Fruit fly (Drosophila melanogaster) whole organism, embryonic: ENCODE data around the gene fry.

ENCODE experiments used
- CG10267 ChIP-seq: fragments of 200-800 bp; sonication (Bioruptor generic); optimal IDR thresholded peaks from 2 replicates; lab custom pipeline; 2018; ENCODE audit warnings: missing biosample characterization, mild to moderate bottlenecking, missing genetic modification characterization, moderate library complexity
- CG10366 ChIP-seq: fragments of 200-800 bp; sonication (Bioruptor generic); IDR thresholded peaks from 2 replicates; pipeline ENCODE4 v1.3.6; 2022; ENCODE audit warnings: missing biosample characterization, missing genetic modification characterization
- CG12219 ChIP-seq: fragments of 200-800 bp; sonication (Bioruptor generic); optimal IDR thresholded peaks from 3 replicates; lab custom pipeline; 2018; ENCODE audit warnings: missing biosample characterization, mild to moderate bottlenecking, missing genetic modification characterization
- CG12769 ChIP-seq: fragments of 200-800 bp; sonication (Bioruptor generic); optimal IDR thresholded peaks from 2 replicates; lab custom pipeline; 2019; ENCODE audit warnings: missing biosample characterization, mild to moderate bottlenecking, missing genetic modification characterization, moderate library complexity
- CG13287 ChIP-seq: fragments of 200-800 bp; sonication (Bioruptor generic); IDR thresholded peaks from 2 replicates; pipeline ENCODE4 v1.3.6; 2022; ENCODE audit warnings: missing biosample characterization, missing genetic modification characterization; ENCODE audit not compliant: partially characterized antibody
- CG13894 ChIP-seq: fragments of 200-800 bp; sonication (Bioruptor generic); optimal IDR thresholded peaks from 3 replicates; lab custom pipeline; 2018; ENCODE audit warnings: missing biosample characterization, mild to moderate bottlenecking, missing genetic modification characterization, moderate library complexity
- CG14860 ChIP-seq: fragments of 200-800 bp; sonication (Bioruptor generic); IDR thresholded peaks from 3 replicates; pipeline ENCODE4 v1.3.6; 2022; ENCODE audit warnings: missing biosample characterization, missing genetic modification characterization; ENCODE audit not compliant: partially characterized antibody
- CG1602 ChIP-seq: fragments of 200-800 bp; sonication (Bioruptor generic); optimal IDR thresholded peaks from 3 replicates; lab custom pipeline; 2016; ENCODE audit warnings: missing biosample characterization, missing genetic modification characterization
- CG1647 ChIP-seq: fragments of 200-800 bp; sonication (Bioruptor generic); optimal IDR thresholded peaks from 3 replicates; lab custom pipeline; 2016; ENCODE audit warnings: missing biosample characterization, missing genetic modification characterization
- CG2202 ChIP-seq: fragments of 200-800 bp; sonication (Bioruptor generic); optimal IDR thresholded peaks from 2 replicates; lab custom pipeline; 2018; ENCODE audit warnings: missing biosample characterization, mild to moderate bottlenecking, missing genetic modification characterization
- CG3163 ChIP-seq: fragments of 200-800 bp; sonication (Bioruptor generic); optimal IDR thresholded peaks from 3 replicates; lab custom pipeline; 2016; ENCODE audit warnings: missing biosample characterization, missing genetic modification characterization
- CG42726 ChIP-seq: fragments of 200-800 bp; sonication (Bioruptor generic); IDR thresholded peaks from 2 replicates; pipeline ENCODE4 v1.3.6; 2022; ENCODE audit warnings: missing biosample characterization, missing genetic modification characterization; ENCODE audit not compliant: partially characterized antibody
- CG6854 ChIP-seq: fragments of 200-800 bp; sonication (Bioruptor generic); optimal IDR thresholded peaks from 3 replicates; lab custom pipeline; 2017; ENCODE audit warnings: missing biosample characterization, mild to moderate bottlenecking, missing genetic modification characterization
- CG7372 ChIP-seq: fragments of 200-800 bp; sonication (Bioruptor generic); IDR thresholded peaks from 2 replicates; pipeline ENCODE4 v1.3.6; 2022; ENCODE audit warnings: missing biosample characterization, missing genetic modification characterization
- CG8388 ChIP-seq: fragments of 200-800 bp; sonication (Bioruptor generic); optimal IDR thresholded peaks from 2 replicates; lab custom pipeline; 2019; ENCODE audit warnings: missing biosample characterization, mild to moderate bottlenecking, missing genetic modification characterization, moderate library complexity
- Chrac-16 ChIP-seq: fragments of 200-800 bp; sonication (Bioruptor generic); optimal IDR thresholded peaks from 3 replicates; lab custom pipeline; 2016; ENCODE audit warnings: missing biosample characterization, missing genetic modification characterization
- Eip74EF ChIP-seq, 2 experiments: fragments of 200-800 bp in 1 of 2; fragments of >200 bp in 1 of 2; sonication (Bioruptor generic) in 1 of 2; optimal IDR thresholded peaks; 2 replicates each; lab custom pipeline; 2017 to 2019; ENCODE audit warnings: missing biosample characterization in 2 of 2, missing genetic modification characterization in 2 of 2, mild to moderate bottlenecking in 1 of 2, moderate library complexity in 1 of 2
- HLH54F ChIP-seq: fragments of 200-800 bp; sonication (Bioruptor generic); optimal IDR thresholded peaks from 3 replicates; lab custom pipeline; 2016; ENCODE audit warnings: missing biosample characterization, missing genetic modification characterization
- Jarid2 ChIP-seq: fragments of 200-800 bp; sonication (Bioruptor generic); optimal IDR thresholded peaks from 3 replicates; lab custom pipeline; 2017; ENCODE audit warnings: mild to moderate bottlenecking, missing biosample characterization, missing genetic modification reagents, missing genetic modification characterization
- Lim3 ChIP-seq: fragments of 200-800 bp; sonication (Bioruptor generic); IDR thresholded peaks from 2 replicates; pipeline ENCODE4 v1.3.6; 2022; ENCODE audit warnings: missing biosample characterization, missing genetic modification characterization
- Meics ChIP-seq: fragments of 200-800 bp; sonication (Bioruptor generic); optimal IDR thresholded peaks from 2 replicates; lab custom pipeline; 2017; ENCODE audit warnings: missing biosample characterization, mild to moderate bottlenecking, missing genetic modification characterization
- Mrtf ChIP-seq: fragments of 200-800 bp; sonication (Bioruptor generic); IDR thresholded peaks from 3 replicates; pipeline ENCODE4 v1.3.6; 2022; ENCODE audit warnings: missing biosample characterization, missing genetic modification characterization
- Myb ChIP-seq: fragments of 200-800 bp; sonication (Bioruptor generic); optimal IDR thresholded peaks from 2 replicates; lab custom pipeline; 2016; ENCODE audit warnings: missing biosample characterization, missing genetic modification characterization
- Oli ChIP-seq: fragments of 200-800 bp; sonication (Bioruptor generic); optimal IDR thresholded peaks from 2 replicates; lab custom pipeline; 2018; ENCODE audit warnings: missing biosample characterization, mild to moderate bottlenecking, missing genetic modification characterization, moderate library complexity
- Sox102F ChIP-seq: fragments of 200-800 bp; sonication (Bioruptor generic); optimal IDR thresholded peaks from 2 replicates; lab custom pipeline; 2018; ENCODE audit warnings: missing biosample characterization, mild to moderate bottlenecking, missing genetic modification characterization, moderate library complexity
- Spps ChIP-seq: fragments of 200-800 bp; sonication (Bioruptor generic); optimal IDR thresholded peaks from 2 replicates; lab custom pipeline; 2018; ENCODE audit warnings: missing biosample characterization, mild to moderate bottlenecking, missing genetic modification characterization
- Taf1 ChIP-seq: fragments of 200-800 bp; sonication (Bioruptor generic); IDR thresholded peaks from 2 replicates; pipeline ENCODE4 v1.3.6; 2022; ENCODE audit warnings: missing biosample characterization, missing genetic modification characterization
- Trl ChIP-seq, 3 experiments: fragments of >200 bp in 2 of 3; fragments of 200-800 bp in 1 of 3; sonication (Bioruptor generic) in 1 of 3; optimal IDR thresholded peaks; 2 replicates in 1 of 3; 3 replicates in 2 of 3; lab custom pipeline; 2016 to 2017; ENCODE audit warnings: missing biosample characterization in 1 of 3, missing genetic modification characterization in 1 of 3
- al ChIP-seq: fragments of 200-800 bp; sonication (Bioruptor generic); IDR thresholded peaks from 2 replicates; pipeline ENCODE4 v1.3.6; 2022; ENCODE audit warnings: missing biosample characterization, missing genetic modification characterization
- bcd ChIP-seq: fragments of 200-800 bp; sonication (Bioruptor generic); optimal IDR thresholded peaks from 2 replicates; lab custom pipeline; 2017; ENCODE audit warnings: missing biosample characterization, mild to moderate bottlenecking, missing genetic modification characterization
- bsh ChIP-seq, 2 experiments: fragments of 200-800 bp; sonication (Bioruptor generic); optimal IDR thresholded peaks; 2 replicates each; lab custom pipeline; 2017 to 2018; ENCODE audit warnings: mild to moderate bottlenecking in 2 of 2, missing biosample characterization in 2 of 2, missing genetic modification characterization in 2 of 2, moderate library complexity in 1 of 2
- cg ChIP-seq: fragments of 200-800 bp; sonication (Bioruptor generic); optimal IDR thresholded peaks from 3 replicates; lab custom pipeline; 2019; ENCODE audit warnings: missing biosample characterization, mild to moderate bottlenecking, missing genetic modification characterization, moderate library complexity
- chinmo ChIP-seq: fragments of 200-800 bp; sonication (Bioruptor generic); IDR thresholded peaks from 4 replicates; pipeline ENCODE4 v1.3.6; 2022; ENCODE audit warnings: missing biosample characterization, missing genetic modification characterization; ENCODE audit not compliant: partially characterized antibody
- corto ChIP-seq: fragments of 200-800 bp; sonication (Bioruptor generic); optimal IDR thresholded peaks from 2 replicates; lab custom pipeline; 2016; ENCODE audit warnings: missing biosample characterization, mild to moderate bottlenecking, missing genetic modification characterization, moderate library complexity
- crp ChIP-seq, 2 experiments: fragments of 200-800 bp; sonication (Bioruptor generic); optimal IDR thresholded peaks; 2 replicates in 1 of 2; 3 replicates in 1 of 2; lab custom pipeline; 2017; ENCODE audit warnings: missing biosample characterization in 2 of 2, missing genetic modification characterization in 2 of 2, mild to moderate bottlenecking in 1 of 2, moderate library complexity in 1 of 2
- dan ChIP-seq: fragments of 200-800 bp; sonication (Bioruptor generic); IDR thresholded peaks from 2 replicates; pipeline ENCODE4 v1.3.6; 2022; ENCODE audit warnings: missing biosample characterization, missing genetic modification characterization
- dm ChIP-seq: fragments of 200-800 bp; sonication (Bioruptor generic); optimal IDR thresholded peaks from 3 replicates; lab custom pipeline; 2016; ENCODE audit warnings: missing biosample characterization, missing genetic modification characterization
- ewg ChIP-seq: fragments of 200-800 bp; sonication (Bioruptor generic); optimal IDR thresholded peaks from 3 replicates; lab custom pipeline; 2017; ENCODE audit warnings: mild to moderate bottlenecking, missing biosample characterization, missing genetic modification reagents, missing genetic modification characterization
- ham ChIP-seq: fragments of 200-800 bp; sonication (Bioruptor generic); IDR thresholded peaks from 2 replicates; pipeline ENCODE4 v1.3.6; 2022; ENCODE audit warnings: missing biosample characterization, missing genetic modification characterization
- lilli ChIP-seq: fragments of 200-800 bp; sonication (Bioruptor generic); optimal IDR thresholded peaks from 3 replicates; lab custom pipeline; 2016; ENCODE audit warnings: missing biosample characterization, missing genetic modification characterization
- nmo ChIP-seq: fragments of 200-800 bp; sonication (Bioruptor generic); optimal IDR thresholded peaks from 2 replicates; lab custom pipeline; 2018; ENCODE audit warnings: missing biosample characterization, mild to moderate bottlenecking, missing genetic modification characterization, moderate library complexity
- pan ChIP-seq, 4 experiments: fragments of >200 bp in 3 of 4; fragments of 200-800 bp in 1 of 4; sonication (Bioruptor generic) in 1 of 4; optimal IDR thresholded peaks in 3 of 4; IDR thresholded peaks in 1 of 4; 2 replicates each; pipeline versions ENCODE4 v1.3.6 to Lab custom; 2017 to 2022; ENCODE audit warnings: missing biosample characterization in 2 of 4, missing genetic modification characterization in 2 of 4, mixed read lengths in 1 of 4
- pfk ChIP-seq: fragments of 200-800 bp; sonication (Bioruptor generic); optimal IDR thresholded peaks from 2 replicates; lab custom pipeline; 2018; ENCODE audit warnings: missing biosample characterization, mild to moderate bottlenecking, missing genetic modification characterization, moderate library complexity
- sens ChIP-seq: fragments of 200-800 bp; sonication (Bioruptor generic); peaks from one replicate; lab custom pipeline; 2016; ENCODE audit warnings: missing biosample characterization, missing genetic modification characterization
- seq ChIP-seq: fragments of 200-800 bp; sonication (Bioruptor generic); IDR thresholded peaks from 2 replicates; pipeline ENCODE4 v1.3.6; 2022; ENCODE audit warnings: missing biosample characterization, missing genetic modification characterization
- slou ChIP-seq: fragments of 200-800 bp; sonication (Bioruptor generic); optimal IDR thresholded peaks from 3 replicates; lab custom pipeline; 2016; ENCODE audit warnings: missing biosample characterization, missing genetic modification characterization
- sr ChIP-seq: fragments of 200-800 bp; sonication (Bioruptor generic); IDR thresholded peaks from 3 replicates; pipeline ENCODE4 v1.3.6; 2022; ENCODE audit warnings: missing biosample characterization, missing genetic modification characterization
- yki ChIP-seq: fragments of >200 bp; optimal IDR thresholded peaks from 3 replicates; lab custom pipeline; 2018
- zfh1 ChIP-seq: fragments of 200-800 bp; sonication (Bioruptor generic); IDR thresholded peaks from 3 replicates; pipeline ENCODE4 v1.3.6; 2022; ENCODE audit warnings: missing biosample characterization, missing genetic modification characterization

The fry gene

DNA sequence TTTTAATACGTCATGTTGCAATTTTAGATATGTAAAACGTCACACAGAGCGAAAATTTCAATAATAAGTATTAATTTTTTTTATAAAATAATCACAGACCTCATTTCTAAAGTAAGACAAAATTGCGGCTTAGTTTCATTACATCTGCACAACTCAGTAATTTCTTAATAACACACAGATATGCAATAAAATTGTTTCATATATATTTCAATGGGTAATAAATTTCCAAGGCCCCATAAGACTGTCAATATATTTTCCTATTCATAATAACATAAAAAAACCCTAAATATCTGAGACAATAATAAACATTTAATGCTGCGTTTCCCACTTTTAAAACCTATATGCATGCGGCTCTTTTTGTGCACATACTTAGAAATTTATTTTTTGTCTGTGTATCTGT lies 16.7 kb upstream of the fry start (continued):
- TF ChIP-seq Sox102F (peak; percentile 68), CG1647 (GFP tag; lab: Kevin White, UChicago) (no peak), Taf1 (GFP tag; lab: Robert Waterston, UW) (no peak), CG2202 (tag; lab: Kevin White, UChicago) (no peak), ham (no peak), CG14860 (no peak), Oli (tag; lab: Kevin White, UChicago) (peak; percentile 46), nmo (GFP tag; lab: Kevin White, UChicago) (peak; percentile 56), Eip74EF (GFP tag; optimal IDR thresholded peaks at IDR 0.05; lab: Kevin White, UChicago) (peak in 1 of 2 experiments; percentile 33), bsh (GFP tag; optimal IDR thresholded peaks at IDR 0.05; lab: Kevin White, UChicago) (peak in 1 of 2 experiments; percentile 21), CG10366 (GFP tag; lab: Robert Waterston, UW) (peak; percentile 15; the same call in 1 of the 2 replicates), CG10267 (tag; lab: Kevin White, UChicago) (peak; percentile 13), pan (optimal IDR thresholded peaks at IDR 0.05; lab: Kevin White, UChicago) (no peak), pan (GFP tag; optimal IDR thresholded peaks at IDR 0.05 in 1 of 2, IDR thresholded peaks at IDR 0.05 in 1 of 2) (no peak), Jarid2 (GFP tag; lab: Kevin White, UChicago) (no peak), sens (GFP tag; lab: Kevin White, UChicago) (peak; percentile 64), al (GFP tag; lab: Robert Waterston, UW) (no peak), Mrtf (GFP tag; lab: Robert Waterston, UW) (no peak), Chrac-16 (no peak), bcd (GFP tag; lab: Kevin White, UChicago) (peak; percentile 44), Myb (GFP tag; lab: Kevin White, UChicago) (no peak)
- TF ChIP-seq, all 482 proteins: peak for 89

DNA sequence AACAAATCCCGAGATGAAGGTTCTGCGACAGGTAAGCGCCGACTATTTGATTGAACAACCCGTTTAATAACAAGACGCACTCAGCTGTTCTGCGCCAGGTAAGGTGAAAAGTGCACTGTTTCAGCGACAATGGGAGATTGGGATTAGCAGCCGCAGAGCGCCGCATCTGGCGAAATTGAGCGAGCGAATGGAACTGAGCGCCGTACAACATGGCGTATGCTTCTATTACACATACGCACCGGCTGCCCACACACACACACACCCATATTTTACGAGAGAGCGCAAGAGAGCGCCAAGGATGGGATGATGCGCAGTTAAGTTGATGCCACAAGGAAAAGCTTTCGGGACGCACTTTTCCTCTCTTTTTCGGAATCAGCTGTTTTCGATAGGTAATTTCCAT lies 16.3 kb upstream of the fry start:
- TF ChIP-seq CG3163 (GFP tag; lab: Kevin White, UChicago) (peak; percentile 73), Trl (optimal IDR thresholded peaks at IDR 0.05; lab: Kevin White, UChicago) (peak; percentile 73 to 89), Trl (GFP tag; optimal IDR thresholded peaks at IDR 0.05; lab: Kevin White, UChicago) (no peak), CG6854 (GFP tag; lab: Kevin White, UChicago) (no peak), cg (peak; percentile 71), chinmo (GFP tag; lab: Robert Waterston, UW) (peak; percentile 66; the same call in 3 of the 4 replicates), CG7372 (peak; percentile 77), pfk (GFP tag; lab: Kevin White, UChicago) (no peak), crp (GFP tag; optimal IDR thresholded peaks at IDR 0.05; lab: Kevin White, UChicago) (peak in 1 of 2 experiments; percentile 34), Spps (tag; lab: Kevin White, UChicago) (no peak), lilli (GFP tag; lab: Kevin White, UChicago) (no peak), seq (GFP tag; lab: Robert Waterston, UW) (0 out of 2 replicates have a peak, but pooled peaks have one; percentile 17), ewg (peak; percentile 29), yki (lab: Kevin White, UChicago) (peak; percentile 28), CG42726 (GFP tag; lab: Robert Waterston, UW) (no peak), CG13287 (GFP tag; lab: Robert Waterston, UW) (peak; percentile 38), CG8388 (no peak), dm (GFP tag; lab: Kevin White, UChicago) (no peak), corto (GFP tag; lab: Kevin White, UChicago) (no peak), Meics (no peak), slou (no peak), CG13894 (tag; lab: Kevin White, UChicago) (no peak), HLH54F (GFP tag; lab: Kevin White, UChicago) (no peak), zfh1 (GFP tag; lab: Robert Waterston, UW) (0 out of 3 replicates have a peak, but pooled peaks have one; percentile 5), CG1602 (GFP tag; lab: Kevin White, UChicago) (no peak), Lim3 (GFP tag; lab: Robert Waterston, UW) (no peak), sr (GFP tag; lab: Robert Waterston, UW) (0 out of 3 replicates have a peak, but pooled peaks have one; percentile 38), dan (no peak), CG12219 (GFP tag; lab: Kevin White, UChicago) (no peak), CG12769 (peak; percentile 8)
